Worm (Caenorhabditis elegans): ENCODE measurements around the gene F07C4.10.

ce11 chrV:7645454-7645853, 5.8 kb upstream of the F07C4.10 start, which contains the start of gene str-47:
- no peak for TF ChIP-seq egl-27 (tag; optimal IDR thresholded peaks at IDR 0.05)
- no peak for TF ChIP-seq aly-2 (tag; optimal IDR thresholded peaks at IDR 0.05)
- no peak for TF ChIP-seq efl-1 (optimal IDR thresholded peaks at IDR 0.05)
- TF ChIP-seq efl-1 (GFP tag; optimal IDR thresholded peaks at IDR 0.05 in 1 of 2): no peak
- no peak for TF ChIP-seq sptf-1 (tag; optimal IDR thresholded peaks at IDR 0.05)
- no peak for TF ChIP-seq nhr-77 (tag; optimal IDR thresholded peaks at IDR 0.05)
- no peak for TF ChIP-seq pax-3 (tag; optimal IDR thresholded peaks at IDR 0.05)
